Fruit fly (Drosophila melanogaster): ENCODE data around the gene RpL7-like.

RpL7-like gene

dm6 chr2L:12107087-12107486 is 51.0 kb downstream of the RpL7-like start:
- 0 out of 2 replicates have a peak, but pooled peaks have one; percentile 34 for TF ChIP-seq GATAe (GFP tag; conservative IDR thresholded peaks at IDR 0.05)
- peak; percentile 31 for TF ChIP-seq exex (tag; optimal IDR thresholded peaks at IDR 0.05)
- TF ChIP-seq sima (GFP tag; optimal IDR thresholded peaks at IDR 0.05), result no peak
- TF ChIP-seq gcm (GFP tag; optimal IDR thresholded peaks at IDR 0.05), result no peak
- no peak for TF ChIP-seq CG6683 (GFP tag; optimal IDR thresholded peaks at IDR 0.05)
- peak; percentile 21 for TF ChIP-seq kay (GFP tag; optimal IDR thresholded peaks at IDR 0.05)
- TF ChIP-seq sug (tag; optimal IDR thresholded peaks at IDR 0.05), result peak; percentile 10
- TF ChIP-seq sd (tag; optimal IDR thresholded peaks at IDR 0.05), result peak; percentile 40
- TF ChIP-seq CG10209 (GFP tag; optimal IDR thresholded peaks at IDR 0.05), result no peak
- peak; percentile 26 for TF ChIP-seq sens (GFP tag)
- no peak for TF ChIP-seq CG5180 (GFP tag; optimal IDR thresholded peaks at IDR 0.05)

Data from whole organism, embryonic.